Worm (Caenorhabditis elegans): Measurements from ENCODE around the gene ZK930.7.

Gene ZK930.7

ce11 chrII:11889420-11890075 is 24.9 kb upstream of the ZK930.7 start:
- no peak for TF ChIP-seq daf-16 (GFP tag; optimal IDR thresholded peaks at IDR 0.05)
- TF ChIP-seq daf-16 (tag; optimal IDR thresholded peaks at IDR 0.05): no peak
- TF ChIP-seq Y48G9A.11 (GFP tag; IDR thresholded peaks at IDR 0.05): no peak
- no peak for TF ChIP-seq pha-4 (GFP tag; IDR thresholded peaks at IDR 0.05)
- no peak for TF ChIP-seq pha-4 (tag; optimal IDR thresholded peaks at IDR 0.05)
- no peak for TF ChIP-seq pqm-1 (tag; optimal IDR thresholded peaks at IDR 0.05)
- TF ChIP-seq rbr-2 (tag; optimal IDR thresholded peaks at IDR 0.05): no peak
- TF ChIP-seq tra-1 (GFP tag; IDR thresholded peaks at IDR 0.05): no peak
- peak; percentile 39 for TF ChIP-seq nhr-28 (tag; optimal IDR thresholded peaks at IDR 0.05)
- TF ChIP-seq T20F7.1 (GFP tag; optimal IDR thresholded peaks at IDR 0.05): no peak
- no peak for TF ChIP-seq aha-1 (tag)
- TF ChIP-seq hlh-11 (tag; optimal IDR thresholded peaks at IDR 0.05): peak; percentile 3
- TF ChIP-seq Y105C5A.15 (GFP tag; IDR thresholded peaks at IDR 0.05): no peak
- TF ChIP-seq daf-19 (GFP tag; conservative IDR thresholded peaks at IDR 0.05): no peak
- no peak for TF ChIP-seq lin-1 (GFP tag; IDR thresholded peaks at IDR 0.05)
- TF ChIP-seq ceh-32 (tag; optimal IDR thresholded peaks at IDR 0.05; ENCODE audit: poor library complexity): no peak
- no peak for TF ChIP-seq egl-27 (tag; optimal IDR thresholded peaks at IDR 0.05)
- no peak for TF ChIP-seq zip-2 (tag; optimal IDR thresholded peaks at IDR 0.05)
- no peak for TF ChIP-seq T26A8.4 (GFP tag; IDR thresholded peaks at IDR 0.05)
- TF ChIP-seq lin-29 (GFP tag; IDR thresholded peaks at IDR 0.05): no peak
- TF ChIP-seq dmd-9 (GFP tag; IDR thresholded peaks at IDR 0.05): no peak
- no peak for TF ChIP-seq R02D3.7 (tag; optimal IDR thresholded peaks at IDR 0.05)
- TF ChIP-seq F10B5.3 (tag; optimal IDR thresholded peaks at IDR 0.05): peak; percentile 28
- no peak for TF ChIP-seq Y75B8A.6 (GFP tag; IDR thresholded peaks at IDR 0.05)
- TF ChIP-seq nhr-237 (tag; optimal IDR thresholded peaks at IDR 0.05): no peak
- no peak for TF ChIP-seq daf-8 (GFP tag; IDR thresholded peaks at IDR 0.05)
- peak; percentile 71 for TF ChIP-seq mxl-3 (GFP tag; optimal IDR thresholded peaks at IDR 0.05)
- no peak for TF ChIP-seq ama-1 (optimal IDR thresholded peaks at IDR 0.05)
- no peak for TF ChIP-seq arid-1 (GFP tag; conservative IDR thresholded peaks at IDR 0.05)
- TF ChIP-seq dpl-1 (GFP tag; optimal IDR thresholded peaks at IDR 0.05): no peak
- peak; percentile 72 for TF ChIP-seq hlh-30 (tag; optimal IDR thresholded peaks at IDR 0.05; ENCODE audit: insufficient read depth)
- no peak for TF ChIP-seq attf-4 (tag; optimal IDR thresholded peaks at IDR 0.05)
- no peak for TF ChIP-seq aly-2 (tag; optimal IDR thresholded peaks at IDR 0.05)
- TF ChIP-seq sdz-12 (GFP tag; optimal IDR thresholded peaks at IDR 0.05): no peak
- peak; percentile 52 for TF ChIP-seq mep-1 (tag; optimal IDR thresholded peaks at IDR 0.05)
- no peak for TF ChIP-seq fos-1 (tag; optimal IDR thresholded peaks at IDR 0.05)
- TF ChIP-seq set-16 (GFP tag; IDR thresholded peaks at IDR 0.05): 0 out of 2 replicates have a peak, but pooled peaks have one; percentile 37

ce11 chrII:11890596-11890995 is 23.8 kb upstream of the ZK930.7 start:
- TF ChIP-seq lin-13 (GFP tag; optimal IDR thresholded peaks at IDR 0.05): no peak
- no peak for TF ChIP-seq lin-39 (tag; optimal IDR thresholded peaks at IDR 0.05)
- TF ChIP-seq D1046.2 (GFP tag; IDR thresholded peaks at IDR 0.05): no peak
- no peak for TF ChIP-seq unc-62 (GFP tag; optimal IDR thresholded peaks at IDR 0.05 in 1 of 2)
- no peak for TF ChIP-seq unc-62 (tag; optimal IDR thresholded peaks at IDR 0.05)
- no peak for TF ChIP-seq F44E2.7 (GFP tag; IDR thresholded peaks at IDR 0.05)
- TF ChIP-seq ztf-11 (tag; optimal IDR thresholded peaks at IDR 0.05): no peak
- no peak for TF ChIP-seq ceh-32 (tag; optimal IDR thresholded peaks at IDR 0.05; ENCODE audit: poor library complexity)
- TF ChIP-seq cey-2 (tag; optimal IDR thresholded peaks at IDR 0.05; ENCODE audit: borderline replicate concordance, insufficient read depth): no peak
- TF ChIP-seq hlh-11 (tag; optimal IDR thresholded peaks at IDR 0.05): no peak
- TF ChIP-seq nhr-77 (tag; optimal IDR thresholded peaks at IDR 0.05): no peak
- TF ChIP-seq nhr-10 (tag; optimal IDR thresholded peaks at IDR 0.05): no peak
- no peak for TF ChIP-seq unc-130 (GFP tag; optimal IDR thresholded peaks at IDR 0.05)
- TF ChIP-seq snpc-4 (tag; optimal IDR thresholded peaks at IDR 0.05): no peak

All from whole organism, L4 larva.